Worm (Caenorhabditis elegans): ENCODE results near the gene hrpl-1.

DNA sequence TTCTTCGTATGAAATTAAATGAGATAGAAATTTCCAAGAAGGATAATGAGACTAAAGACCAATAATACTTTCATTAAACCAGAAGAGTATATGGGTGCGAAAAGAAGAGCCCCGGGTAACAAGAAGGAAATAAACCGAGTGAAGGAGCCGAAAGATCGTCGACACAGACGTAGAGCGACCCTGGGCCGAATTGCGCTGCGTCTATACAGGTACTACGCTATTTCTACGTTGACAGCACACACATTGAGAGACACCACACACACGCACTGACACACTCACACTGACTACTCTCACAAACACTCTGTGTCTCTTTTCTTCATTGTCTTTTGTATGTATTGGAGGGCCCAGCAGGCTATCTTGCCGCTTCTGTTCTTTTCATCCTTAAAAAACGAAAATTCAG, 39.7 kb upstream of the hrpl-1 start:
- TF ChIP-seq nhr-28 (tag; optimal IDR thresholded peaks at IDR 0.05) = no peak
- TF ChIP-seq nhr-12 (tag; optimal IDR thresholded peaks at IDR 0.05) = no peak
- TF ChIP-seq elt-3 (tag; optimal IDR thresholded peaks at IDR 0.05) = no peak
